Fruit fly (Drosophila melanogaster) S2 (cell line): ENCODE measurements around the gene TORIP.

ENCODE experiments used
- CG8478 ChIP-seq: fragments of >200 bp; optimal IDR thresholded peaks from 2 replicates; lab custom pipeline; 2018
- CTCF ChIP-seq, 2 experiments: fragments of >200 bp; optimal IDR thresholded peaks; 2 replicates each; lab custom pipeline; 2018

DNA sequence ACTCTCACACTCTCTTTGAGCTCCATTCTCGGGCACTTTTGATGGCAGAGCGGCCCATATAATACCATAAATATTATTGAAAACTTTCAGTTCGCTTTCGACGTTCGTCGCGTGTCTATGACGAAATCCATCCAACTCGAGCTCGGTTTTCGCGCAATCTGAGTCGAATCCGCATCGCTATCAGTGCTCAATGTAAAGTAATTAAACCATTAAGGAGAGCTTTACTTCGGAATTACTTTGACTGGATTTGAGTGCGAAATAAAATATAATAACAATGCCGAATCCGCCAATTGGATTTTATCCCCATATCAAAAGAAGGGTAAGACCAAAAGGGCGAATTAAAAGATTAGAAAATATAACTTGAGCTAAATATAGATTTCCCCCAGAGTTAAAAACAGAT, 43.2 kb upstream of the TORIP start:
- TF ChIP-seq CG8478 (lab: Kevin White, UChicago) (no peak), CTCF (optimal IDR thresholded peaks at IDR 0.05; lab: Kevin White, UChicago) (no peak)
